Worm (Caenorhabditis elegans) whole organism, mixed stage, embryonic: ENCODE measurements around the gene cca-1.

ENCODE experiments used
- M03D4.4 ChIP-seq: sonication (generic microtip); optimal IDR thresholded peaks from 2 replicates; lab custom pipeline; 2017; ENCODE audit warnings: mild to moderate bottlenecking, missing genetic modification characterization, missing compliant biosample characterization
- bed-3 ChIP-seq: fragments of 200-800 bp; sonication (Bioruptor generic); optimal IDR thresholded peaks from 3 replicates; lab custom pipeline; 2018; ENCODE audit warnings: mild to moderate bottlenecking, missing genetic modification characterization, moderate library complexity, missing compliant biosample characterization
- blmp-1 ChIP-seq: fragments of 150-350 bp; optimal IDR thresholded peaks from 2 replicates; lab custom pipeline; 2014; ENCODE audit warnings: missing biosample characterization, missing genetic modification characterization
- ceh-39 ChIP-seq: fragments of 150-350 bp; optimal IDR thresholded peaks from 2 replicates; lab custom pipeline; 2014; ENCODE audit warnings: missing biosample characterization, missing genetic modification characterization
- ceh-43 ChIP-seq: fragments of 200-800 bp; sonication (Bioruptor generic); optimal IDR thresholded peaks from 2 replicates; lab custom pipeline; 2018; ENCODE audit warnings: mild to moderate bottlenecking, missing genetic modification characterization, moderate library complexity, missing compliant biosample characterization
- ceh-83 ChIP-seq: fragments of 200-800 bp; sonication (Bioruptor generic); optimal IDR thresholded peaks from 2 replicates; lab custom pipeline; 2018; ENCODE audit warnings: mild to moderate bottlenecking, missing genetic modification characterization, missing compliant biosample characterization
- cnd-1 ChIP-seq: fragments of 200-800 bp; sonication (Bioruptor generic); optimal IDR thresholded peaks from 2 replicates; lab custom pipeline; 2018; ENCODE audit warnings: mild to moderate bottlenecking, missing genetic modification characterization, missing compliant biosample characterization
- elt-1 ChIP-seq: sonication (generic microtip); optimal IDR thresholded peaks from 2 replicates; lab custom pipeline; 2017; ENCODE audit warnings: missing genetic modification characterization, mild to moderate bottlenecking, missing compliant biosample characterization, antibody characterized with exemption, moderate library complexity, borderline replicate concordance; ENCODE audit not compliant: insufficient read depth
- elt-3 ChIP-seq: fragments of 150-350 bp; optimal IDR thresholded peaks from 2 replicates; lab custom pipeline; 2014; ENCODE audit warnings: missing biosample characterization, missing genetic modification characterization
- flh-1 ChIP-seq: fragments of 200-800 bp; sonication (Bioruptor generic); optimal IDR thresholded peaks from 2 replicates; lab custom pipeline; 2018; ENCODE audit warnings: mild to moderate bottlenecking, missing genetic modification characterization, moderate library complexity, missing compliant biosample characterization
- ham-2 ChIP-seq: fragments of 200-800 bp; sonication (Bioruptor generic); optimal IDR thresholded peaks from 2 replicates; lab custom pipeline; 2018; ENCODE audit warnings: mild to moderate bottlenecking, missing genetic modification characterization, missing compliant biosample characterization
- hlh-1 ChIP-seq: fragments of 150-350 bp; optimal IDR thresholded peaks from 2 replicates; lab custom pipeline; 2014; ENCODE audit warnings: missing biosample characterization, missing genetic modification reagents, missing genetic modification characterization
- lin-13 ChIP-seq: fragments of 150-350 bp; optimal IDR thresholded peaks from 2 replicates; lab custom pipeline; 2014; ENCODE audit warnings: missing biosample characterization, missing genetic modification characterization
- lin-32 ChIP-seq: fragments of 200-800 bp; sonication (Bioruptor generic); optimal IDR thresholded peaks from 2 replicates; lab custom pipeline; 2018; ENCODE audit warnings: mild to moderate bottlenecking, missing genetic modification characterization, missing compliant biosample characterization
- mab-5 ChIP-seq: fragments of 150-350 bp; optimal IDR thresholded peaks from 2 replicates; lab custom pipeline; 2014; ENCODE audit warnings: missing biosample characterization, missing genetic modification characterization
- mep-1 ChIP-seq: fragments of 150-350 bp; optimal IDR thresholded peaks from 2 replicates; lab custom pipeline; 2017; ENCODE audit warnings: missing biosample characterization, missing genetic modification reagents, missing genetic modification characterization, inconsistent platforms
- mls-2 ChIP-seq: sonication (generic microtip); optimal IDR thresholded peaks from 2 replicates; lab custom pipeline; 2016; ENCODE audit warnings: mild to moderate bottlenecking, missing genetic modification characterization, moderate library complexity, missing compliant biosample characterization
- nhr-12 ChIP-seq: fragments of 150-350 bp; optimal IDR thresholded peaks from 2 replicates; lab custom pipeline; 2014; ENCODE audit warnings: missing biosample characterization, missing genetic modification characterization
- nhr-2 ChIP-seq: fragments of 150-350 bp; optimal IDR thresholded peaks from 2 replicates; lab custom pipeline; 2014; ENCODE audit warnings: missing biosample characterization, missing genetic modification characterization
- nhr-237 ChIP-seq: fragments of 150-350 bp; optimal IDR thresholded peaks from 2 replicates; lab custom pipeline; 2014; ENCODE audit warnings: missing biosample characterization, missing genetic modification characterization
- nhr-76 ChIP-seq: sonication (generic microtip); optimal IDR thresholded peaks from 2 replicates; lab custom pipeline; 2017; ENCODE audit warnings: missing biosample characterization, missing genetic modification characterization
- sem-2 ChIP-seq: fragments of 200-800 bp; sonication (Bioruptor generic); optimal IDR thresholded peaks from 2 replicates; lab custom pipeline; 2018; ENCODE audit warnings: mild to moderate bottlenecking, missing genetic modification characterization, missing compliant biosample characterization
- snpc-4 ChIP-seq: fragments of 150-350 bp; optimal IDR thresholded peaks from 2 replicates; lab custom pipeline; 2014; ENCODE audit warnings: missing biosample characterization, missing genetic modification characterization
- sptf-1 ChIP-seq: sonication (generic microtip); optimal IDR thresholded peaks from 2 replicates; lab custom pipeline; 2017; ENCODE audit warnings: mild to moderate bottlenecking, missing genetic modification characterization, moderate library complexity, missing compliant biosample characterization
- tbx-8 ChIP-seq: fragments of 200-800 bp; sonication (Bioruptor generic); optimal IDR thresholded peaks from 2 replicates; lab custom pipeline; 2018; ENCODE audit warnings: mild to moderate bottlenecking, missing genetic modification characterization, moderate library complexity, missing compliant biosample characterization
- unc-120 ChIP-seq: sonication (generic microtip); optimal IDR thresholded peaks from 2 replicates; lab custom pipeline; 2017; ENCODE audit warnings: missing genetic modification characterization, missing compliant biosample characterization; ENCODE audit not compliant: poor library complexity, severe bottlenecking
- unc-39 ChIP-seq: fragments of 150-350 bp; optimal IDR thresholded peaks from 2 replicates; lab custom pipeline; 2014; ENCODE audit warnings: missing biosample characterization, missing genetic modification characterization
- unc-62 ChIP-seq: fragments of 150-350 bp; optimal IDR thresholded peaks from 2 replicates; lab custom pipeline; 2014; ENCODE audit warnings: missing biosample characterization, missing genetic modification reagents, missing genetic modification characterization
- zip-8 ChIP-seq: fragments of 150-350 bp; optimal IDR thresholded peaks from 2 replicates; lab custom pipeline; 2014; ENCODE audit warnings: missing biosample characterization, missing genetic modification characterization
- ztf-11 ChIP-seq: fragments of 150-350 bp; optimal IDR thresholded peaks from 2 replicates; lab custom pipeline; 2014; ENCODE audit warnings: missing biosample characterization, missing genetic modification characterization

Gene cca-1

DNA sequence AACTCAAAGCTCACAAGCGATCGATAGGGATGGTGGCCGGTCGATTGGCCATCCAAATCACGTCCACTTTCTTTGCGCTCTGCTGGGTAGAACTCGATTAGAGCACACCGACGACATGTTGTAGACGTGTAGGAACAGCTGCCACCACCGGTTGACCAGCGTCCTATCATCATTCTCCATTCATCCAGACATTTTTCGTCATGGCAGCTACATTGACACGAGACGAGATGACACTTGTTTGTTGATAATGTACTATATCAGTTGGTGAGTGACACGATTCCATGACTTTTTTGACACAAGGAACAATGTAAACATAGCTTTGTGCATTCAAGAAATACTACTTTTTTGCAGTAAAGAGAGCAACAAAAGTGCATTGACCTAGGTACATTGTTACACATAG is 9.3 kb downstream of the cca-1 start:
- TF ChIP-seq hlh-1 (tag; lab: Kevin White, UChicago) = peak; percentile 82
- TF ChIP-seq flh-1 (GFP tag; lab: Kevin White, UChicago) = no peak
- TF ChIP-seq ztf-11 (tag; lab: Kevin White, UChicago) = no peak
- no peak for TF ChIP-seq cnd-1
- no peak for TF ChIP-seq M03D4.4 (tag; lab: Kevin White, UChicago)
- no peak for TF ChIP-seq ceh-39
- no peak for TF ChIP-seq nhr-237 (tag; lab: Kevin White, UChicago)
- no peak for TF ChIP-seq unc-39 (tag; lab: Kevin White, UChicago)
- no peak for TF ChIP-seq zip-8 (tag; lab: Kevin White, UChicago)
- no peak for TF ChIP-seq snpc-4 (tag; lab: Kevin White, UChicago)
- no peak for TF ChIP-seq mls-2 (tag; lab: Kevin White, UChicago)
- TF ChIP-seq unc-62 = no peak
- peak; percentile 7 for TF ChIP-seq unc-120 (tag; lab: Kevin White, UChicago)
- no peak for TF ChIP-seq mab-5
- TF ChIP-seq nhr-2 (tag; lab: Kevin White, UChicago) = no peak
- TF ChIP-seq nhr-76 = no peak

DNA sequence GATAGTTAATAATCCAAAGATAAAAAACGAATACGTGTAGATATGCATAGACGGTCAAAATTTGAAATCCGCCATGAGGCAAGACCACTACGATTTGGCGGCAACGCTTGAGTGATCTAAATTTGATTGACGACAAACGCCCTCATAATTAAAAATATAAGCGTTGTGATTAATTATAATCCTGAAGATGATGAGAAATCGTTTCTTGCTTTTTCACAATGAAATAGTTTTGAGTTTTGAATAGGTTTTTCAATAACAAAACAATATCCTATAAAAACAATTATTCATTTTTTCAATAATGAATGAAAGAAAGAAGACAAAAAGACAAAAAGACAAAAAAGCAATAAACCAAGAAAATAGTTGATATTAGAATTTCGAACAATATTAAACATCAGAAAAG is 28.3 kb downstream of the cca-1 start, which contains the start of gene C54D2.6:
Gene C54D2.6, minus strand, starts transcription at position 101 of the 400 bp plus-strand sequence.
- TF ChIP-seq nhr-237 (tag; lab: Kevin White, UChicago) (no peak), nhr-76 (no peak), M03D4.4 (tag; lab: Kevin White, UChicago) (no peak), sptf-1 (tag; lab: Kevin White, UChicago) (no peak), elt-1 (tag; lab: Kevin White, UChicago) (no peak), elt-3 (tag; lab: Kevin White, UChicago) (no peak), lin-32 (GFP tag; lab: Kevin White, UChicago) (no peak), unc-120 (tag; lab: Kevin White, UChicago) (no peak)

DNA sequence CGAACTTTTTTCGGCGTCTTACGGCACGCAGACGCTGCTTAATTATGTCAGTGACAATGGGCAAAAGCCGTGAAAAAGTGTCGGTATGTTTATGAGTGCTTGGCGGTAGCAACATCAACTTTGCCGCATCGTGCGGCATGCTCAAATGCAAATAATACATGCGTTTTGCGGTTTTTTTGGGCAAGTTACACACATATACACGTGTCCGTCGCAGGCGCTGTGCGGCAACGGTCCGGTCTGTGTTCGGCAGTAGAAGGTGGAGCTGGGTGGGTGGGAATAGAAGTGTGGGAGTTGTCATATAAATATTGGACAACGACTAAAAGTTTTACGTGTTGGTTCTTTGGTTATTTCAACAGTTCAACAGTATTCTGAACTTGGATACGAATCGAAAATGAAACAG is 33.5 kb downstream of the cca-1 start, which contains the start of gene idpp-11:
Gene idpp-11, plus strand, starts transcription at position 301 of the 400 bp plus-strand sequence.
- TF ChIP-seq nhr-12 (tag; lab: Kevin White, UChicago) = no peak
- no peak for TF ChIP-seq ceh-83 (GFP tag; lab: Kevin White, UChicago)
- TF ChIP-seq lin-13 (tag; lab: Kevin White, UChicago) = no peak
- TF ChIP-seq snpc-4 (tag; lab: Kevin White, UChicago) = no peak
- no peak for TF ChIP-seq unc-62
- TF ChIP-seq, all 35 proteins: peak for 0

DNA sequence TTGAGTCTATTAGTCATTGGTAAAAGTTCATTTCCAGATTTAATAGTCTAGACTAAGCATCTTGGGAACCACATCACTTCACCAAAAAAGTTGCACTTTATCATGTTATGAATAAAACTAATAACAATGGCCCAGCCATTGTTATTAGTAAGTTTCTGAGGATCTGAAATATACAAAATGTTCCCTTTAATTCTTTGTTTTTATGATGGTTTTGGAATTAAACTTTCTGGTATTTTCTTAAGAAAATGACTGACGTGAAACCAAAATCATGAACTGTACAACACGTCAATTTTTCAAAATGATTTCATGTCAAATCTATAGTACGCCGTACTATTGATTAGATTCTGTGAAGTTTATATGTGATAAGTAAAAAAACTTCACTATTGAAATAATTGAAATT is 35.8 kb downstream of the cca-1 start:
- TF ChIP-seq M03D4.4 (tag; lab: Kevin White, UChicago) (no peak), ceh-43 (GFP tag; lab: Kevin White, UChicago) (no peak), hlh-1 (tag; lab: Kevin White, UChicago) (no peak), ceh-39 (no peak), bed-3 (GFP tag; lab: Kevin White, UChicago) (no peak), flh-1 (GFP tag; lab: Kevin White, UChicago) (no peak), elt-1 (tag; lab: Kevin White, UChicago) (no peak), tbx-8 (GFP tag; lab: Kevin White, UChicago) (no peak), nhr-2 (tag; lab: Kevin White, UChicago) (no peak), nhr-237 (tag; lab: Kevin White, UChicago) (no peak), mep-1 (no peak)

DNA sequence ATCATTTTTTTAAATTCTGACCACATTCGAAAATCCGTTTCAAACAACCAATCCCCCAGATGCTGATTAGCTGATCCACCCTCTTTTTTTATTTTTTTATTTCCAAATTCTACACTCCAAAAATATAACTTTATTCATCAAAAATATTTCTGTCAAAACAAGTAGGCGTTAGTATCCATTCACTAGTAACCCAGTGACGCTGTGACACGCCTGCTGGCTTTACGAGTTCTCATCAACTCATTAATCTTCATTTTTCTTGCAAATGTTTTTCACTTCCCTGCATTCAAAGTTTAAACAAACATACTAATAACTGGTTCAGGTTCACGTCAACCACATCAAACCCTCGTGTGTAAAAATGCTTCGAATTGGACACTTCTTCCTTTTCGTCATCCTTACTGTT is 37.2 kb downstream of the cca-1 start, which contains the start of gene nlp-101:
Gene nlp-101, plus strand, starts transcription at position 301 of the 400 bp plus-strand sequence.
- TF ChIP-seq blmp-1 (no peak), zip-8 (tag; lab: Kevin White, UChicago) (no peak), nhr-76 (no peak), nhr-237 (tag; lab: Kevin White, UChicago) (no peak), sem-2 (GFP tag; lab: Kevin White, UChicago) (no peak), snpc-4 (tag; lab: Kevin White, UChicago) (no peak), elt-3 (tag; lab: Kevin White, UChicago) (no peak), ham-2 (GFP tag; lab: Kevin White, UChicago) (no peak), lin-32 (GFP tag; lab: Kevin White, UChicago) (no peak), M03D4.4 (tag; lab: Kevin White, UChicago) (no peak), ceh-43 (GFP tag; lab: Kevin White, UChicago) (no peak), sptf-1 (tag; lab: Kevin White, UChicago) (no peak), mep-1 (no peak), unc-39 (tag; lab: Kevin White, UChicago) (no peak), lin-13 (tag; lab: Kevin White, UChicago) (no peak), hlh-1 (tag; lab: Kevin White, UChicago) (no peak), ztf-11 (tag; lab: Kevin White, UChicago) (no peak)
